Fruit fly (Drosophila melanogaster) S2 (cell line): ENCODE results near the gene Rap1.

Source experiments
- CG8478 ChIP-seq: fragments of >200 bp; optimal IDR thresholded peaks from 2 replicates; lab custom pipeline; 2018
- CTCF ChIP-seq, 2 experiments: fragments of >200 bp; optimal IDR thresholded peaks; 2 replicates each; lab custom pipeline; 2018

DNA sequence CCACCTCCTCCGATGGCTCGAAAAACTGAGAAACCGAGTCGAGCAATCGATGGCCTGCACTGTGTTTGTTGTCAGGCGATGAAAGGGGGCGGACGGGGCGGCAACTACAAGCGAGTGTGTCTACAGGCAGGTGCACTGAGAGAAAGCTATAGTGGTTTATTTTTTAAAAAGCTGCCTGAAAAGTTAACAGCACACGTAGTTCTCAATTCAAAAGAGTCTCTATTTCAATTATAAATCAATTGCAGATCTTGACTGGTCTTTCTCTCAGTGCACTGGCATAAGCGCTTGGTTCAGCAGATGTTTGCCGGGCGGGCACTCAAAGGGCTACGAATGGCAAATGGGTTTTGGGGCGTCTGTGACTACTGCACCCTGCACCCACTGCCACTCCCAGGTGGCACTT lies 18.7 kb upstream of the Rap1 start:
- TF ChIP-seq CG8478 (lab: Kevin White, UChicago): no peak
- no peak for TF ChIP-seq CTCF (optimal IDR thresholded peaks at IDR 0.05; lab: Kevin White, UChicago)
